Fruit fly (Drosophila melanogaster): ENCODE data around the gene CG4572.

CG4572 gene

dm6 chr3R:19860996-19861719, 3.0 kb downstream of the CG4572 start, which contains the start of the genes Ire1 and Mrm2 (continued):
- TF ChIP-seq CG16815 (GFP tag; optimal IDR thresholded peaks at IDR 0.05) = peak; percentile 80
- TF ChIP-seq MESR4 (GFP tag; optimal IDR thresholded peaks at IDR 0.05) = peak; percentile 92
- peak; percentile 35 for TF ChIP-seq CG1233 (GFP tag; optimal IDR thresholded peaks at IDR 0.05)
- TF ChIP-seq dysf (GFP tag; IDR thresholded peaks at IDR 0.05) = peak; percentile 84
- peak; percentile 53 for TF ChIP-seq psq (GFP tag; optimal IDR thresholded peaks at IDR 0.05)
- peak; percentile 93 for TF ChIP-seq CG13624 (GFP tag; optimal IDR thresholded peaks at IDR 0.05)
- peak; percentile 70 for TF ChIP-seq onecut (GFP tag; IDR thresholded peaks at IDR 0.05)
- peak; percentile 87 for TF ChIP-seq Hr3 (GFP tag; optimal IDR thresholded peaks at IDR 0.05)
- TF ChIP-seq CG2116 (GFP tag; optimal IDR thresholded peaks at IDR 0.05) = peak; percentile 91
- TF ChIP-seq CG7928 (GFP tag; optimal IDR thresholded peaks at IDR 0.05) = peak; percentile 41
- peak; percentile 98 for TF ChIP-seq CG9797 (GFP tag; optimal IDR thresholded peaks at IDR 0.05)
- peak; percentile 87 for TF ChIP-seq CoRest (tag; optimal IDR thresholded peaks at IDR 0.05)
- peak; percentile 83 for TF ChIP-seq CG14014 (GFP tag; IDR thresholded peaks at IDR 0.05)
- TF ChIP-seq CG10321 (GFP tag; IDR thresholded peaks at IDR 0.05) = no peak
- TF ChIP-seq fd102C (GFP tag; optimal IDR thresholded peaks at IDR 0.05) = no peak
- TF ChIP-seq CG2129 (GFP tag; IDR thresholded peaks at IDR 0.05; ENCODE audit: partially characterized antibody) = peak; percentile 24; the same call in 1 of the 2 replicates
- peak; percentile 39 for TF ChIP-seq schlank (tag; optimal IDR thresholded peaks at IDR 0.05)
- TF ChIP-seq slbo (GFP tag; IDR thresholded peaks at IDR 0.05) = peak; percentile 93
- peak; percentile 45 for TF ChIP-seq CG13296 (GFP tag; optimal IDR thresholded peaks at IDR 0.05)
- TF ChIP-seq CG8944 (GFP tag; optimal IDR thresholded peaks at IDR 0.05) = peak; percentile 84
- TF ChIP-seq CG12942 (GFP tag; optimal IDR thresholded peaks at IDR 0.05) = peak; percentile 76
- TF ChIP-seq Blimp-1 (GFP tag; optimal IDR thresholded peaks at IDR 0.05) = peak; percentile 50
- TF ChIP-seq ranshi (GFP tag; IDR thresholded peaks at IDR 0.05) = peak; percentile 77; the same call in 1 of the 2 replicates
- TF ChIP-seq gro (GFP tag; optimal IDR thresholded peaks at IDR 0.05) = peak; percentile 90
- TF ChIP-seq Neu2 (GFP tag; optimal IDR thresholded peaks at IDR 0.05; ENCODE audit: borderline replicate concordance) = no peak
- TF ChIP-seq CG5180 (GFP tag; optimal IDR thresholded peaks at IDR 0.05) = no peak
- TF ChIP-seq CG9727 (GFP tag; optimal IDR thresholded peaks at IDR 0.05) = peak; percentile 79
- peak; percentile 74 for TF ChIP-seq fd96Cb (tag; optimal IDR thresholded peaks at IDR 0.05)
- peak; percentile 85 for TF ChIP-seq CG12769 (tag; optimal IDR thresholded peaks at IDR 0.05)
- no peak for TF ChIP-seq ash1 (GFP tag; optimal IDR thresholded peaks at IDR 0.05)
- peak in 1 of 2 experiments; percentile 51 for TF ChIP-seq crp (GFP tag; optimal IDR thresholded peaks at IDR 0.05)
- TF ChIP-seq nerfin-1 (tag; optimal IDR thresholded peaks at IDR 0.05) = peak; percentile 59
- 0 out of 2 replicates have a peak, but pooled peaks have one; percentile 42 for TF ChIP-seq bowl (GFP tag; IDR thresholded peaks at IDR 0.05)
- TF ChIP-seq Spps (tag; optimal IDR thresholded peaks at IDR 0.05) = peak; percentile 21
- peak; percentile 75; the same call in 2 of the 3 replicates for TF ChIP-seq CG2889 (GFP tag; IDR thresholded peaks at IDR 0.05)
- peak; percentile 80; the same call in 1 of the 4 replicates for TF ChIP-seq chinmo (GFP tag; IDR thresholded peaks at IDR 0.05; ENCODE audit: partially characterized antibody)
- peak; percentile 53 for TF ChIP-seq Usf (GFP tag; optimal IDR thresholded peaks at IDR 0.05)
- no peak for TF ChIP-seq Hr39 (optimal IDR thresholded peaks at IDR 0.05)
- peak; percentile 94 for TF ChIP-seq CG17802 (tag; optimal IDR thresholded peaks at IDR 0.05)
- peak; percentile 24 for TF ChIP-seq CG17912 (GFP tag; optimal IDR thresholded peaks at IDR 0.05)
- peak; percentile 59 for TF ChIP-seq jing (GFP tag; optimal IDR thresholded peaks at IDR 0.05)
- TF ChIP-seq CG3726 (GFP tag; IDR thresholded peaks at IDR 0.05) = 0 out of 3 replicates have a peak, but pooled peaks have one; percentile 58
- TF ChIP-seq CG11093 (GFP tag; IDR thresholded peaks at IDR 0.05) = peak; percentile 77; the same call in 2 of the 3 replicates
- peak; percentile 48 for TF ChIP-seq CG3995 (GFP tag; optimal IDR thresholded peaks at IDR 0.05)
- TF ChIP-seq tll (GFP tag; optimal IDR thresholded peaks at IDR 0.05) = peak; percentile 75 to 95
- no peak for TF ChIP-seq Dip2 (GFP tag; IDR thresholded peaks at IDR 0.05)
- peak; percentile 84 to 93 for TF ChIP-seq dpn (GFP tag; optimal IDR thresholded peaks at IDR 0.05)
- TF ChIP-seq CG15269 (tag; optimal IDR thresholded peaks at IDR 0.05) = peak; percentile 79
